Worm (Caenorhabditis elegans): ENCODE measurements around the gene F52H2.15.
A peak's percentile ranks its signal among the peaks of the same experiment; 100 is the strongest.

The F52H2.15 gene

ce11 chrX:2553433-2553860 lies 11.7 kb upstream of the F52H2.15 start (continued):
- TF ChIP-seq hlh-30 (tag; optimal IDR thresholded peaks at IDR 0.05; ENCODE audit: insufficient read depth) (peak; percentile 94), ztf-7 (tag; optimal IDR thresholded peaks at IDR 0.05) (peak; percentile 60), skn-1 (tag; optimal IDR thresholded peaks at IDR 0.05) (no peak), set-16 (GFP tag; IDR thresholded peaks at IDR 0.05) (peak; percentile 28; the same call in 1 of the 2 replicates), R02D3.7 (tag; optimal IDR thresholded peaks at IDR 0.05) (no peak), lin-29 (GFP tag; IDR thresholded peaks at IDR 0.05) (peak; percentile 48; the same call in 1 of the 2 replicates), saeg-2 (GFP tag; IDR thresholded peaks at IDR 0.05) (peak; percentile 71), ama-1 (optimal IDR thresholded peaks at IDR 0.05) (no peak), spr-1 (tag; optimal IDR thresholded peaks at IDR 0.05) (peak; percentile 75), nhr-48 (tag; optimal IDR thresholded peaks at IDR 0.05) (peak; percentile 78), dmd-6 (GFP tag; IDR thresholded peaks at IDR 0.05) (peak; percentile 60), ceh-62 (tag; optimal IDR thresholded peaks at IDR 0.05) (no peak), mes-2 (tag; optimal IDR thresholded peaks at IDR 0.05; ENCODE audit: poor library complexity, severe bottlenecking) (peak; percentile 75), nhr-11 (tag; optimal IDR thresholded peaks at IDR 0.05) (no peak), nhr-77 (tag; optimal IDR thresholded peaks at IDR 0.05) (peak; percentile 16), nhr-25 (tag; optimal IDR thresholded peaks at IDR 0.05; ENCODE audit: borderline replicate concordance, insufficient read depth) (peak; percentile 35), snpc-4 (tag; optimal IDR thresholded peaks at IDR 0.05) (no peak), D1046.2 (GFP tag; IDR thresholded peaks at IDR 0.05) (peak; percentile 73; the same call in 1 of the 2 replicates), fkh-10 (GFP tag; optimal IDR thresholded peaks at IDR 0.05) (no peak), nhr-237 (tag; optimal IDR thresholded peaks at IDR 0.05) (no peak), daf-16 (GFP tag; optimal IDR thresholded peaks at IDR 0.05) (peak; percentile 68 to 91), daf-16 (tag; optimal IDR thresholded peaks at IDR 0.05) (peak; percentile 75), mxl-2 (GFP tag; conservative IDR thresholded peaks at IDR 0.05) (no peak), aly-2 (tag; optimal IDR thresholded peaks at IDR 0.05) (no peak), unc-130 (GFP tag; optimal IDR thresholded peaks at IDR 0.05) (peak; percentile 25), lim-7 (GFP tag; IDR thresholded peaks at IDR 0.05) (peak; percentile 92), mep-1 (tag; optimal IDR thresholded peaks at IDR 0.05) (peak; percentile 85), spr-3 (GFP tag; optimal IDR thresholded peaks at IDR 0.05) (peak; percentile 43), ZK337.2 (GFP tag; IDR thresholded peaks at IDR 0.05) (peak; percentile 81), lin-1 (GFP tag; IDR thresholded peaks at IDR 0.05) (peak; percentile 81; the same call in 1 of the 2 replicates), unc-62 (GFP tag; optimal IDR thresholded peaks at IDR 0.05 in 1 of 2) (peak in 1 of 2 experiments; percentile 95), unc-62 (tag; optimal IDR thresholded peaks at IDR 0.05) (no peak), zfp-2 (tag; optimal IDR thresholded peaks at IDR 0.05) (peak; percentile 5), aha-1 (tag) (peak; percentile 97), hmg-1.1 (GFP tag; IDR thresholded peaks at IDR 0.05) (peak; percentile 92), ZK546.5 (tag; optimal IDR thresholded peaks at IDR 0.05) (no peak), arid-1 (GFP tag; conservative IDR thresholded peaks at IDR 0.05) (peak; percentile 67), hlh-11 (tag; optimal IDR thresholded peaks at IDR 0.05) (peak; percentile 69), ctbp-1 (GFP tag; IDR thresholded peaks at IDR 0.05) (peak; percentile 77), nhr-111 (GFP tag; optimal IDR thresholded peaks at IDR 0.05) (peak; percentile 48), Y75B8A.6 (GFP tag; IDR thresholded peaks at IDR 0.05) (peak; percentile 60; the same call in 1 of the 2 replicates), T26A8.4 (GFP tag; IDR thresholded peaks at IDR 0.05) (peak; percentile 83)

ce11 chrX:2559399-2559798 lies 5.8 kb upstream of the F52H2.15 start:
- TF ChIP-seq F44E2.7 (GFP tag; IDR thresholded peaks at IDR 0.05) (no peak), aly-2 (tag; optimal IDR thresholded peaks at IDR 0.05) (no peak), aha-1 (tag) (peak; percentile 33), hlh-11 (tag; optimal IDR thresholded peaks at IDR 0.05) (peak; percentile 50), hlh-30 (tag; optimal IDR thresholded peaks at IDR 0.05; ENCODE audit: insufficient read depth) (peak; percentile 42), hif-1 (tag; optimal IDR thresholded peaks at IDR 0.05) (no peak), daf-8 (GFP tag; IDR thresholded peaks at IDR 0.05) (no peak), daf-16 (GFP tag; optimal IDR thresholded peaks at IDR 0.05) (no peak), daf-16 (tag; optimal IDR thresholded peaks at IDR 0.05) (peak; percentile 20), unc-62 (GFP tag; optimal IDR thresholded peaks at IDR 0.05 in 1 of 2) (peak in 1 of 2 experiments; percentile 33), unc-62 (tag; optimal IDR thresholded peaks at IDR 0.05) (no peak), lim-7 (GFP tag; IDR thresholded peaks at IDR 0.05) (no peak), lin-29 (GFP tag; IDR thresholded peaks at IDR 0.05) (no peak), nhr-10 (tag; optimal IDR thresholded peaks at IDR 0.05) (no peak), F10B5.3 (tag; optimal IDR thresholded peaks at IDR 0.05) (no peak), Y48G9A.11 (GFP tag; IDR thresholded peaks at IDR 0.05) (no peak), mes-2 (tag; optimal IDR thresholded peaks at IDR 0.05; ENCODE audit: poor library complexity, severe bottlenecking) (peak; percentile 76), lin-38 (GFP tag; IDR thresholded peaks at IDR 0.05) (no peak; the same call in 1 of the 2 replicates), egl-43 (GFP tag; IDR thresholded peaks at IDR 0.05) (no peak), egl-27 (tag; optimal IDR thresholded peaks at IDR 0.05) (no peak)
